Worm (Caenorhabditis elegans) whole organism, L4/young adult: ENCODE results near the gene srw-143.

ENCODE experiments used
- W03F9.2 ChIP-seq: fragments of 150-350 bp; optimal IDR thresholded peaks from 2 replicates; lab custom pipeline; 2014; ENCODE audit warnings: missing biosample characterization, missing genetic modification characterization
- dao-5 ChIP-seq: sonication (generic microtip); optimal IDR thresholded peaks from 2 replicates; lab custom pipeline; 2016; ENCODE audit warnings: missing genotype, missing genetic modification characterization, moderate library complexity, missing compliant biosample characterization
- him-1 ChIP-seq: sonication (generic microtip); optimal IDR thresholded peaks from 2 replicates; lab custom pipeline; 2016; ENCODE audit warnings: missing genotype, missing genetic modification reagents, missing genetic modification characterization, missing compliant biosample characterization

srw-143 gene

DNA sequence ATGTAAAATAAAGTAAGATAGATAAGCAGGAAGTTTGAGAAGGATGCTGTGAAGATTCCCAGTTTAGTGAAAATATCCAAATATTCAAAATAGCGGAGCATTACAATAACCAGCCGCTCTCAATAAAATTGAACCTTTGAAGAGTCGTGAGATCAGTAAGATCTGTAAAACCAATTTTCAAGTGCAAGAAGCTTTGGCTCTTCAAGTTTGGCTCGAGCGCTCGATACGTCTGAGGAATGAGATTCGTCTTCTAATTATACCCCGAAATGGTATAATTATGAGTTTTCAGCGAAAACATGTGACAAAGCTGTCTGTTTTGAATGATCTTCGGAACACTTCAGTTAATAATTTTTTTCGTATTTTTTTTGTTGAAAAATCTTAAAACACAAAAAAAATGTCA, 41.4 kb downstream of the srw-143 start, which contains the start of gene str-46:
Gene str-46, minus strand, starts transcription at position 101 of the 400 bp plus-strand sequence.
- TF ChIP-seq W03F9.2 (tag; lab: Kevin White, UChicago) (no peak), him-1 (tag; lab: Kevin White, UChicago) (no peak), dao-5 (tag; lab: Kevin White, UChicago) (no peak)

- TF ChIP-seq him-1 (tag; lab: Kevin White, UChicago): no peak
- TF ChIP-seq W03F9.2 (tag; lab: Kevin White, UChicago): peak; percentile 29
These were observed 45.1 kb downstream of the srw-143 start, which contains the start of gene pals-32 for ce11 chrV:2896198-2896660. Gene pals-32 (plus strand): TSS chrV:2896610.

DNA sequence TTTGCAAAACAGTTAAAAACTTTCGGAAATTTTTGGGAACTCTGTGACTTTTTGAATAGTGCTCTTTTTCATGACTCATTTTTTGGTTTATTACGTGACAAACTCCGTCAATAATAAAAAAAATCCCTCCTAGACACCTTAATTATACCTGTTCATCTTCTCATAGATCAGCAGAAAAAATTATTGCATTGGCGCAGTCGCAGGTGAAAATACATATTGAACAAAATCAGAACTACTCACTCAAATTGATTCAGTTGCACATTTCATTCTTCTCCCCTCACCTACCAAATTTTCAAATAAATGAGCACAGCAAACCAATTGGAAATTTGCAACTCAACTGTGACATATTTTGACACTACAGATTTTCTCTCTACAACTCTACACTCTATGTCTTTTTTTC, 48.3 kb downstream of the srw-143 start, which contains the start of gene srh-127:
Gene srh-127, plus strand, starts transcription at position 301 of the 400 bp plus-strand sequence.
- TF ChIP-seq dao-5 (tag; lab: Kevin White, UChicago) (no peak), him-1 (tag; lab: Kevin White, UChicago) (no peak), W03F9.2 (tag; lab: Kevin White, UChicago) (no peak)

ce11 chrV:2891927-2892326, 49.4 kb downstream of the srw-143 start, which contains the start of gene F37B4.15:
Gene F37B4.15 (plus strand): TSS chrV:2892227.
- TF ChIP-seq W03F9.2 (tag; lab: Kevin White, UChicago) (no peak), dao-5 (tag; lab: Kevin White, UChicago) (no peak), him-1 (tag; lab: Kevin White, UChicago) (no peak)
